Fruit fly (Drosophila melanogaster) ovary, adult (tissue): ENCODE measurements around the gene Dyro.
A peak's percentile ranks its signal among the peaks of the same experiment; 100 is the strongest.

ENCODE experiments used
- CG17801 ChIP-seq: fragments of 200-800 bp; optimal IDR thresholded peaks from 2 replicates; lab custom pipeline; 2019; ENCODE audit warnings: missing biosample characterization, mild to moderate bottlenecking, missing genetic modification characterization, moderate library complexity; ENCODE audit not compliant: partially characterized antibody

The Dyro gene

DNA sequence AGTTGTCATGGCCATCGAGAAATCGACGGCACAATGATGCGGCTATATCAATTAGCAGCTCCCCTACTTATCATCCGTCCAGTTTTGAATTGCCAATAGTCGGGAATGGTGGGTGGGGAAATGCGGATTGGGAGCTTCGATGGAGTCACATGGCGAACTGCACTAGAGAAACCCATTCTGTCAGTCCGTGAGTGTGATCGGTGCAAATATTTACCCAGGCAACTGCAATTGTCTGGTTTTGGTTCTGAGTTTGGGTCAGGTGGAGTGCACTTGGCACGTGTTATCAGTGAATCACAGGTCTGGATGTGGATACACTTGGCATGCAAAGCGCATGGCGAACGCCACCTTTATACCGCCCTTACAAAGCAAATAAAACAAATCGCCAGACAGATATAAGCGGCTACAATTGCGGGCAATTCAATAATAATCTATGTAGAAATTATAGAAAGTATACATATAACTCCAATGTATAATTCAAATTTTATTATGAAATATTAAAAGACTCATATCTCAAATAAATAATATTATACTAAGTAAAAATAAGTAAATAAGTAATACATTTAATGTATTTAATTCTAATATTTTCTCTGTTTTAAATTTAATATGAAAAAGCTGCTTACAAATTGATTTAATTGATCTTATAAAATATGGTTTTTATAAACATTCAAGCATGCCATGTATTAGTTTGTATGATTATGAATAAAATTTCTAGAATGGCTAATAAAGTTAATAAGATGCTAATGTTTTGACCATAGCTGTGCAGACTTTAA lies 23.3 kb downstream of the Dyro start:
- peak; percentile 42 for TF ChIP-seq CG17801 (GFP tag; lab: Kevin White, UChicago)

DNA sequence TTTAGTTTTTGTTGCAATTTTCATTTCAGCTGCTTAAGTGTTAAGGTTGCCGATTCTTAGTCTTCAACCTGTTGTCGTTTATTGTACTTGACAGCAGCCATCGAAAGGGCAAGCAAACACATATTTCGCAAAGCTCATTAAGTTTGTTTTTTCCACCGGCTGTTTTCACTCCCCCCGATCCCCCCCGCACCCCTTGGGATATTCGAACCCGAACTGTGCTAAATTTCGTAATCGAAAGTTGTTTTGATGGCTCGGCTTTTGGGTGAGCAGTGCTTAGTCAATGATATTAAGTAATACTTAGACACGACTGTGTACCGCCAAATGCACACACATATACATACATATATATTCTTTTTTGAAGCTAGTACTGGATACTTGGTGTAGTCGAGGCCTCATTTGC lies 31.7 kb downstream of the Dyro start:
- peak; percentile 45 for TF ChIP-seq CG17801 (GFP tag; lab: Kevin White, UChicago)

DNA sequence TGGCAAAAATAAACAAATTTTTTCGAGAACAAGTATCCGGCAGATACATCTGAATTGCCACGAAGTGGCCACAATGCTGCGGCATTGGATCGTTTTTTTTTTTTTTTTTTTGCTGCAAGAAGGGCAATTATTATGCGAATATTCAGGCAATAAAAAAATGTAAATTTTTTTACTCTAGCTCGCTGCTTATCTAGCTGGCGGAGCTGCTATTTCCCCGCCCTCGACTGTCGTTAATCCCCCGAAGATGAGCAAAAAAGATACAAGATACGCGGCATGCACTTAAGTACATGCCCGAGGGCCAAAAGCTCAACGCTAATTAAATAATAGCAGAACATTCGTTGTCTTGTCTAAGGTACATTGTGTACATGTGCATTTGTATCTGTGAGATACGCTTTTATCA lies 33.6 kb downstream of the Dyro start:
- TF ChIP-seq CG17801 (GFP tag; lab: Kevin White, UChicago): no peak

DNA sequence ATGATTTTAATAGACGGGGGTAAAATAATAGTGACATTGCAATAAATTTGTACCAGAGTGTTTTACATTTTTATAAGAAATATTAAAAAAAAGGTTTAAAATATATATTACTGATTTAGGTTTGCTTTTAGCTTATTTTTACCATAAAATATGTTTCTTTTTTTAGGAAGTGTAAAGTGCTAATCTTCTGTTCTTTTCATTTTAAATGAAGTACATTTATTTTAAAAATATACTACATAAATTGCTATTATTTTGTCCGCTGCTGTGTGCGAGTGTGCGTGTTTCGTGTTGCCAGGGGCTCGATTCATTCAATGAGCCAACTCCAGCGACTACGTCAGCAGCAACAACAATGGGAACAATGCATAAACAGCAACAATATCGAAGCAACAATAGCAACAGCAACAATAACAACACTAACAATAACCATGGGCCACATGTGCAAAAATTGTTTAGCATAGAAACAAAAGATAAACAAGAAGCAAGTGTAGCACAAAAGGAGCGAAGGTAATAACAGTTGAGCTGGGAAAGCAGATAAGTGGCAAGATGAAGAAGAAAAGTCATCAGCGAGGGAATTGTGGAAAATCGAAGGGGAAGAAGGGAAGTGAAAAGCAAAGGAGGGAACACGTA lies 34.1 kb downstream of the Dyro start:
- TF ChIP-seq CG17801 (GFP tag; lab: Kevin White, UChicago): peak; percentile 97

DNA sequence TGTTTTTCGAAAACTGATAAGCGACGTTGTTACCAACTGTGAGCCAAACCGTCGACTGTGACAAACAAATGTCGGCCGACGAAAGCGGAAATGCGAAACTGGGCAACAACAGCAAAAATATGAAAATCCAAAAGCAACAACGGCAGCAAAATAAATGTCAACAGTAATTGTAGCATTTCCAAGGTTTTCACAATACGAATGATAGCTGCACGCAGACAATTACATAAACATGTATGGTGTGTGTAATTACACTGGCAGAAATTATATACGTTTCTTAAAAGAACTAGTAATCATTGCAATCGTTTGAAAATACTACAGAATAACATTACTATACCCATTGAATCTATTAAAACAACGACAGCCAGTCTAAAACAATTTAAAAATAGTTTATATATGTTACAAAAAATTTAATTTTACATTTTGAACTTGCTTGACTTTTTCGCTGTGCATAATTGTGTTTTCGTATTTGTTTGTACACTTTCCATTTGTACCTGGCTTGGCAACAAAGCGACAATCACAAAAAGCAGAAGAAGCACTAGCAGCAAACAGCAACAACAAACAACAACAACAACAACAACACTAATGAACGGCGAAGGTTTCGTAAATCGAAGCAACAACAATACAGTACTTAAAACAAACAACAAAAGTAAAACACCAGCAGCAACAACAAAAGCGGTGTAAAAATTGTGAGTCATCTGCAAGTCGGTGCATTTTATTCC lies 34.8 kb downstream of the Dyro start:
- TF ChIP-seq CG17801 (GFP tag; lab: Kevin White, UChicago): peak; percentile 90

DNA sequence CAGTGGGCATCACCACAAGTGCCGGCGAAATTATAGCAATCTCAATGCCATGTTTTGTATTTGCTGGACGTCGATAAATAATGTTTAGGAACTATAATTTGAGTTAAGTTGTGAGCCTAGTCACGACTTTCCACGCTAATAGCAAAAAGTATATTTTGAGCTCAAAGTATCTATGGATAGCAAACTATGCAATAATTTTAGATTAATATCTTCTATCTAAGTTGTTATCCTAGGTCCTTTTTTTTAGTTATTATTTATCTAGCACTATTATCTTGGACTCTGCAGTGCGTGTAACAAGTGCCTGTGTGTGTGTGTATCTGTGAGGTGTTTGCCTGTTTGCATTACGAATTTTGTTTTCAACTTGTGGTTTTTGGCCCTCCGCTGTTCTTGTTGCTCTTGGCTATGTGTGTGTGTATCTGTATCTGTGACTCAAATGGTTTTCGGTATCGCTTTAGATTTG lies 35.4 kb downstream of the Dyro start:
- no peak for TF ChIP-seq CG17801 (GFP tag; lab: Kevin White, UChicago)

DNA sequence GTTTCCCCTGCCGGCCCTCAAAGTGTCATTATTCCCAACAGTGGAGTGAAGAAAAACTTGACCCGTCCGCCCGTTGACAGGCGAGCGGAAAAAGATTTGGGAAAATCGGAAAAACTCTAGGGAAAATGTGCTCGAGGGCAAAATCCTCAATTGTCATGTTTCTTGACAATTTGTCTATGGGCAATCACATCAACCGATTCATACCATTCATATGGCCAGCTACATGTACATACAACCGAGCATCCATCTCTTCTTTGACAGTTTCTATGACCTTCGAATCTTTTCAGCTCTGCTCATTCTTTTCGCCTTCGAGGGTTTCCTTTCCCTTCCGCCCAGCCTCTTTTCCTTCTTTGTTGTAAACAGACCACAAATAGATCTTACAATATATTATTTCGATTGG lies 36.0 kb downstream of the Dyro start:
- no peak for TF ChIP-seq CG17801 (GFP tag; lab: Kevin White, UChicago)

DNA sequence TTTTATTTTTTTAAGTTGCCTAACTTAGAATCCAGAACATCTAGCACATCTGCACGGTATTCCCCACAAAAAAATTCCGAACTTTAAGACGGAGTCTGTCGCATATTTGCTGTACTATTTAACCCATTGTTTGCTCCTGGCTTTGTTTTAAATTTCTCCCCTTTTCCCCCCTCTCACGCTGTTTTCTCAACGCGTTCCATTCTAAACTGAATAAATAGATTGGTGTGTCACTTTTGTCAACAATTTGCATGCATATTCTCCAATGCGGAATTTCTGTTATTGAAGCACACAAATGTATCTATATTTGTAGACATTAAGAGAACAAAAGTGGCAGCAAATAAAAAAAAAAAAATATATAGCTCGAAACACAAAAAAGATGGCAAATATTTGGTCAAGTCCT lies 37.3 kb downstream of the Dyro start:
- TF ChIP-seq CG17801 (GFP tag; lab: Kevin White, UChicago): no peak

DNA sequence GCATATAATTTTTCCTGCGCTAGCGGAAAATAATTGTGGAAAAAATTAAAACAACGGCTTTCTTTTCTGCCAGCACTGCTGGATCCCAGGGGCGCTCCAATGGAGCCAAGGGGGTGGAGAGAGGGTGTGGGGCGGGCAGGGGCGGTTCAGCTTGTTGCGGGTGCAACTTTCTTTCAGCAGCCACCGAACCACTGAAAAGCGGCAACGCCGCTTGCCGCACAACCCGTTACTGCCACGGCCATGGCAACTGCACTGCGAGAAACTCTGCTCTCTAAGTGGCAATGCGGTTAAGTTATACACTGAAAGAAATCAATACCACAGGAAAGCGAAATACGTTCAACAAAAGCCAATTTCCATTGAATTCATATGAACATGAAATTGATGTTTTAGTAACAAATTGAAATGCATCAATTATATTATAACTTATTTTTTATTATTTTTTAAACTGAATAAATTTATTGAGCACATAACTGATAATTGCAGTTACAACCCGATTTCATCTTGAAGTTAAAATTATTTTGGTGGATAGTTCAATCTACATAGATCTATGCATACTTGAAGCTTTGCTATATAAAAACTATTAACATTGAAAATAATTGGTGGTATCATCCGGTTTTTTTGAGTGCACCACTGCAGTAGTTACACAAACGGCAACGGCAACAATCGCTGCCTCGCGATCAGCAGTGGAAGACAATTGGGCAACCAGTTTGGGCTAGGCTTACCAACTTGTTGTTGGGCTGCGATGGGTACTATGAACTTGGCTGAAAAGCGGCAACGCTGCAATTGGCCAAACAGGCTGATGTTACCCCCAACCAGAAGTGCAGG lies 39.4 kb downstream of the Dyro start:
- TF ChIP-seq CG17801 (GFP tag; lab: Kevin White, UChicago): peak; percentile 42

DNA sequence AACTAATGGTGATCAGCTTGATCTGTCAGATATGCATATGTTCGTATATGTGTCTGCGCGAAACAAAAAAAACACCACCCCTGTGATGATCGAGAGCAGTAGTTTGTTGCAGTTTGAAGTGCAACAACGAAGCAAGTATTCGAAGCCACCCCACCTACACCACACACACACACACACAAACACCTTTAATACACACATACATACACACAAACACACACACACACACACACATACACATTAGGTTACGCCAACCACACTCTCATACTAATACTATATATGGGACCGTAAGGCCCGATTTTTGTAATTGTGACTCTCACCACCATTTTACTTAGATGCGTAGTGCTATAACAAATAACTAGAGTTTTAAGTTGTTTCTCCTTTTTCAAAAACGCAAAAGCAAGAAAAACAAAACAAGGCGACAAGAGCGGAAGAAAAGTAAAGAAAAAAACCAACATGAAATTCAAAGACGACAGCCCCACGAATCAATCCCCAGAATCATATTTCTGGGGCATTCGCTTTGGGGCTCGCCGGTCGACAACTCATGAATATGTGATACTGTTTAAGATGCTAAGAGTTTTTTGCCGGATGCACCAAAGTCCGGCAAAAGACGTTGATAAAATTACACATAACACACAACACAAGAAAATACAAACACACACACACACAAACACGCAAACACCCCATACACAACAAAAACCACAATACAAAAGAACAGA lies 41.1 kb downstream of the Dyro start:
- TF ChIP-seq CG17801 (GFP tag; lab: Kevin White, UChicago): no peak

DNA sequence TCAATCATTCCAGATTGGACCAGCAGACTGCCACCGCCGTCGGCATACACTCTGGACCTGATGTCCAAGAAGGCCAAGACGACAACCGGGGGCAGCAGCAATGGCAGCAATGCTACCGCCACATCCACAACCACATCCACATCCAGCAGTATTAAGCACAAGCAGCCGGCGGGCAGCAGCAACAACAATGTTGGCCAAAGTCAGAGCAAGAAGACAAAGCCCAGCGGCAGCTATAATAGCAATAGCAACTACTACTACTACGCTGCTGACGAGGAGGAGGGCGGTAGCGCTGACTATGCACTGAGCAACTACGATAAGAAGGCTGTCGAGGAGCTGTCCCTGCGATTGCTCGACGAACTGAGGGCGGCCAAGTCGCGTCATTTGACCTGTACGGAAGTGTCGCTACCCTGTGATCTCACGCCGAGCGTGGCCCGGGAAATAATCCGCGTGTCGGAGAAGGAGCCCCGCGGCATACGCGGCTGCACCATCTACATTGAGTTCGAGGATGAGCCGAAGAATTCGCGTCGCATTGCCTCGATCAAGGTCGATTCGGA lies 42.0 kb downstream of the Dyro start:
- TF ChIP-seq CG17801 (GFP tag; lab: Kevin White, UChicago): no peak

DNA sequence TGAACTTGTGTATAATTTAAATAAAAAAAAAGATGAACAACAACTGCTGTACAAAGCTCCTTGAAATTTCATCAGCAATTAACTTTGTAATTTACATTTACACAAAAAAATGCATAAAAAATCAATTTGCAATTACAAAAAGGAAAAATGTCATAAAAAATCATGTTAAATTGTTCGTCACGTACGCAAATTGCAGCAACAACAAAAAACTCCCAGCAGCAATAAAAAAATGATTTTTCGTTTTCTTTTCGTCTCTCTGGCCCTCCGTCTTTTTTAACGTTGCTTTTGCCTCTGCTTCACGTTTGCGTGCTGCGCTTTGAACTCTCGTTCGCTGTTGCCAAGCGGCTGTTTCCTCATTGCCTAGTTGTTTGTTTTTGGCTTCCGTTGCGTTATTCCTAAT lies 42.6 kb downstream of the Dyro start:
- peak; percentile 34 for TF ChIP-seq CG17801 (GFP tag; lab: Kevin White, UChicago)

DNA sequence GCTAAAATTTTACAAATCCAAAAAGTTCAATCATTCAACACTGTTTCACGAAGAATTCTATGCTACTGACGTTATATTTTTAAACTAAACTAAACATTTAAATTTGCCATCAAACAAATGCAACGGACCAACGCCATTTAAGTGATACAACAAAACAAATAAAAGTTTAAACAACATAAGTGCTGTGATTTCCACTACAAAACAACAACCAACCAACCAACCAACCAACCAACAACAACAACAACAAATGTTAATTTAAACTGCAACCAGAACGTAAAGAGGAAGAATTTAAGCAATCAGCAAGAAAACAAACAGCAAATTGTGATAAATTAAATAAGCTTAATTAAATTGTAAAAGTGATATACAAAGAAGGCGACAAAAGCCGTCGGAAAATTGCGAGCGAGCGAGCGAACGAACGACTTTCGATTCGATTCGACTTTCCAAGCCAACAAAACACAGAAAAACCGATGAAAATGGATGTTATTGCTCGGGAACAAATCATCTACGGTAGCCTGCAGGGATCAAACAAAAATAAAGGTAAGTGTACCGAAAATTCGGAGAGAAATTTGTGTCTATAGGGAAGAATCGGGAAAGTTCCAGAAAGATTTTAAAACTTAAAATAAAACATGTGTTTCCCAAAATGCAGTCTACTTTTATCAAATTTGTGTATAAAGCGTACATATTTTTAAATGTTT lies 43.1 kb downstream of the Dyro start:
- no peak for TF ChIP-seq CG17801 (GFP tag; lab: Kevin White, UChicago)
